Fruit fly (Drosophila melanogaster) whole organism, embryonic: Measurements from ENCODE around the gene alien.
A peak's percentile ranks its signal among the peaks of the same experiment; 100 is the strongest.

ENCODE experiments used
- Antp ChIP-seq: fragments of 200-800 bp; sonication (Bioruptor generic); optimal IDR thresholded peaks from 3 replicates; lab custom pipeline; 2016; ENCODE audit warnings: missing biosample characterization, missing genetic modification characterization
- Bgb ChIP-seq: fragments of 200-800 bp; sonication (Bioruptor generic); IDR thresholded peaks from 2 replicates; pipeline ENCODE4 v1.3.6; 2022; ENCODE audit warnings: missing biosample characterization, missing genetic modification characterization; ENCODE audit not compliant: partially characterized antibody
- CG1024 ChIP-seq: fragments of 200-800 bp; sonication (Bioruptor generic); IDR thresholded peaks from 2 replicates; pipeline ENCODE4 v1.3.6; 2022; ENCODE audit warnings: missing biosample characterization, missing genetic modification characterization
- CG12942 ChIP-seq: fragments of 200-800 bp; sonication (Bioruptor generic); optimal IDR thresholded peaks from 3 replicates; lab custom pipeline; 2016; ENCODE audit warnings: missing biosample characterization, missing genetic modification characterization
- CG13624 ChIP-seq: fragments of 200-800 bp; sonication (Bioruptor generic); optimal IDR thresholded peaks from 2 replicates; lab custom pipeline; 2016; ENCODE audit warnings: missing biosample characterization, missing genetic modification characterization
- CG1602 ChIP-seq: fragments of 200-800 bp; sonication (Bioruptor generic); optimal IDR thresholded peaks from 3 replicates; lab custom pipeline; 2016; ENCODE audit warnings: missing biosample characterization, missing genetic modification characterization
- CG16815 ChIP-seq: fragments of 200-800 bp; sonication (Bioruptor generic); optimal IDR thresholded peaks from 3 replicates; lab custom pipeline; 2017; ENCODE audit warnings: missing biosample characterization, mild to moderate bottlenecking, missing genetic modification characterization
- CG16863 ChIP-seq: fragments of 200-800 bp; sonication (Bioruptor generic); optimal IDR thresholded peaks from 3 replicates; lab custom pipeline; 2016; ENCODE audit warnings: missing biosample characterization, missing genetic modification characterization
- CG3726 ChIP-seq: fragments of 200-800 bp; sonication (Bioruptor generic); IDR thresholded peaks from 3 replicates; pipeline ENCODE4, ENCODE4 v1.3.6; 2022; ENCODE audit warnings: missing biosample characterization, missing genetic modification characterization
- CG6654 ChIP-seq: fragments of 200-800 bp; sonication (Bioruptor generic); optimal IDR thresholded peaks from 2 replicates; lab custom pipeline; 2017; ENCODE audit warnings: missing biosample characterization, mild to moderate bottlenecking, missing genetic modification characterization
- CG7556 ChIP-seq: fragments of 200-800 bp; sonication (Bioruptor generic); optimal IDR thresholded peaks from 2 replicates; lab custom pipeline; 2017; ENCODE audit warnings: missing biosample characterization, mild to moderate bottlenecking, missing genetic modification characterization
- CG7745 ChIP-seq: fragments of 200-800 bp; sonication (Bioruptor generic); optimal IDR thresholded peaks from 2 replicates; lab custom pipeline; 2018; ENCODE audit warnings: missing biosample characterization, mild to moderate bottlenecking, missing genetic modification characterization, moderate library complexity
- CG7839 ChIP-seq: fragments of 200-800 bp; sonication (Bioruptor generic); optimal IDR thresholded peaks from 3 replicates; lab custom pipeline; 2018; ENCODE audit warnings: missing biosample characterization, mild to moderate bottlenecking, missing genetic modification characterization, moderate library complexity
- CG7928 ChIP-seq: fragments of 200-800 bp; sonication (Bioruptor generic); optimal IDR thresholded peaks from 2 replicates; lab custom pipeline; 2017; ENCODE audit warnings: missing biosample characterization, mild to moderate bottlenecking, missing genetic modification characterization
- Fer2 ChIP-seq: fragments of 200-800 bp; sonication (Bioruptor generic); optimal IDR thresholded peaks from 2 replicates; lab custom pipeline; 2018; ENCODE audit warnings: missing biosample characterization, mild to moderate bottlenecking, missing genetic modification characterization, moderate library complexity
- GATAe ChIP-seq: fragments of 200-800 bp; sonication (Bioruptor generic); conservative IDR thresholded peaks from 2 replicates; pipeline ENCODE4 v1.3.6; 2022; ENCODE audit warnings: missing biosample characterization, missing genetic modification characterization
- H2.0 ChIP-seq: fragments of 200-800 bp; sonication (Bioruptor generic); IDR thresholded peaks from 2 replicates; pipeline ENCODE4 v1.3.6; 2022; ENCODE audit warnings: missing biosample characterization, missing genetic modification characterization
- HLH4C ChIP-seq: fragments of 200-800 bp; sonication (Bioruptor generic); IDR thresholded peaks from 3 replicates; pipeline ENCODE4 v1.3.6; 2022; ENCODE audit warnings: missing biosample characterization, missing genetic modification characterization; ENCODE audit not compliant: partially characterized antibody
- Lpt ChIP-seq: fragments of >200 bp; optimal IDR thresholded peaks from 2 replicates; lab custom pipeline; 2018; ENCODE audit warnings: missing biosample characterization, missing genetic modification characterization
- MTF-1 ChIP-seq: fragments of 200-800 bp; sonication (Bioruptor generic); optimal IDR thresholded peaks from 2 replicates; lab custom pipeline; 2018; ENCODE audit warnings: missing biosample characterization, mild to moderate bottlenecking, missing genetic modification characterization, borderline replicate concordance
- Med ChIP-seq: fragments of 200-800 bp; sonication (Bioruptor generic); peaks from one replicate; lab custom pipeline; 2016; ENCODE audit warnings: missing biosample characterization, missing genetic modification characterization, mild to moderate bottlenecking, inconsistent platforms, moderate library complexity
- NC2α ChIP-seq: fragments of 200-800 bp; sonication (Bioruptor generic); optimal IDR thresholded peaks from 2 replicates; lab custom pipeline; 2016; ENCODE audit warnings: missing biosample characterization, missing genetic modification characterization
- Neu2 ChIP-seq: fragments of 200-800 bp; sonication (Bioruptor generic); optimal IDR thresholded peaks from 3 replicates; lab custom pipeline; 2016; ENCODE audit warnings: missing biosample characterization, missing genetic modification characterization, borderline replicate concordance
- Nf-YB ChIP-seq: fragments of 200-800 bp; sonication (Bioruptor generic); optimal IDR thresholded peaks from 3 replicates; lab custom pipeline; 2019; ENCODE audit warnings: missing biosample characterization, mild to moderate bottlenecking, missing genetic modification characterization, moderate library complexity
- Oli ChIP-seq: fragments of 200-800 bp; sonication (Bioruptor generic); optimal IDR thresholded peaks from 2 replicates; lab custom pipeline; 2018; ENCODE audit warnings: missing biosample characterization, mild to moderate bottlenecking, missing genetic modification characterization, moderate library complexity
- Pdp1 ChIP-seq, 2 experiments: fragments of 200-800 bp; sonication (Bioruptor generic); optimal IDR thresholded peaks; 3 replicates each; lab custom pipeline; 2016; ENCODE audit warnings: missing biosample characterization in 2 of 2, missing genetic modification characterization in 2 of 2, mild to moderate bottlenecking in 1 of 2, moderate library complexity in 1 of 2
- Side ChIP-seq: fragments of 200-800 bp; sonication (Bioruptor generic); optimal IDR thresholded peaks from 2 replicates; lab custom pipeline; 2016; ENCODE audit warnings: missing biosample characterization, missing genetic modification characterization
- Sry-δ ChIP-seq: fragments of 200-800 bp; sonication (Bioruptor generic); optimal IDR thresholded peaks from 2 replicates; lab custom pipeline; 2016; ENCODE audit warnings: missing biosample characterization, missing genetic modification characterization
- croc ChIP-seq: fragments of 200-800 bp; sonication (Bioruptor generic); conservative IDR thresholded peaks from 3 replicates; pipeline ENCODE4 v1.3.6; 2022; ENCODE audit warnings: missing biosample characterization, missing genetic modification characterization
- dm ChIP-seq: fragments of 200-800 bp; sonication (Bioruptor generic); optimal IDR thresholded peaks from 3 replicates; lab custom pipeline; 2016; ENCODE audit warnings: missing biosample characterization, missing genetic modification characterization
- dpn ChIP-seq, 2 experiments: fragments of 200-800 bp; sonication (Bioruptor generic); optimal IDR thresholded peaks; 3 replicates each; lab custom pipeline; 2016; ENCODE audit warnings: missing biosample characterization in 2 of 2, missing genetic modification characterization in 2 of 2
- exex ChIP-seq: fragments of 200-800 bp; sonication (Bioruptor generic); optimal IDR thresholded peaks from 4 replicates; lab custom pipeline; 2018; ENCODE audit warnings: missing biosample characterization, mild to moderate bottlenecking, missing genetic modification characterization, moderate library complexity
- gce ChIP-seq: fragments of 200-800 bp; sonication (Bioruptor generic); IDR thresholded peaks from 3 replicates; pipeline ENCODE4 v1.3.6; 2022; ENCODE audit warnings: missing biosample characterization, missing genetic modification characterization
- gcm ChIP-seq: fragments of 200-800 bp; sonication (Bioruptor generic); optimal IDR thresholded peaks from 2 replicates; lab custom pipeline; 2019; ENCODE audit warnings: missing biosample characterization, mild to moderate bottlenecking, missing genetic modification characterization, moderate library complexity
- hth ChIP-seq: fragments of >200 bp; optimal IDR thresholded peaks from 2 replicates; lab custom pipeline; 2017; ENCODE audit warnings: inconsistent platforms
- inv ChIP-seq: fragments of 200-800 bp; sonication (Bioruptor generic); IDR thresholded peaks from 2 replicates; pipeline ENCODE4 v1.3.6; 2022; ENCODE audit warnings: missing biosample characterization, missing genetic modification characterization; ENCODE audit not compliant: partially characterized antibody
- jigr1 ChIP-seq: fragments of 200-800 bp; sonication (Bioruptor generic); IDR thresholded peaks from 3 replicates; pipeline ENCODE4 v1.3.6; 2022; ENCODE audit warnings: missing biosample characterization, missing genetic modification characterization
- jumu ChIP-seq: fragments of 200-800 bp; sonication (Bioruptor generic); optimal IDR thresholded peaks from 3 replicates; lab custom pipeline; 2016; ENCODE audit warnings: missing biosample characterization, missing genetic modification characterization
- lbe ChIP-seq: fragments of 200-800 bp; sonication (Bioruptor generic); optimal IDR thresholded peaks from 2 replicates; lab custom pipeline; 2016; ENCODE audit warnings: missing biosample characterization, mild to moderate bottlenecking, missing genetic modification characterization
- lov ChIP-seq, 2 experiments: fragments of 200-800 bp in 1 of 2; fragments of >200 bp in 1 of 2; sonication (Bioruptor generic) in 1 of 2; IDR thresholded peaks in 1 of 2; optimal IDR thresholded peaks in 1 of 2; 2 replicates in 1 of 2; 3 replicates in 1 of 2; pipeline versions ENCODE4 v1.3.6 to Lab custom; 2017 to 2022; ENCODE audit warnings: missing biosample characterization in 1 of 2, missing genetic modification characterization in 1 of 2
- luna ChIP-seq: fragments of 200-800 bp; sonication (Bioruptor generic); optimal IDR thresholded peaks from 2 replicates; lab custom pipeline; 2016; ENCODE audit warnings: missing biosample characterization, missing genetic modification characterization
- maf-S ChIP-seq: fragments of 200-800 bp; sonication (Bioruptor generic); optimal IDR thresholded peaks from 2 replicates; lab custom pipeline; 2016; ENCODE audit warnings: missing biosample characterization, missing genetic modification characterization
- oc ChIP-seq: fragments of 200-800 bp; sonication (Bioruptor generic); optimal IDR thresholded peaks from 2 replicates; lab custom pipeline; 2018; ENCODE audit warnings: missing biosample characterization, mild to moderate bottlenecking, missing genetic modification characterization, moderate library complexity
- pros ChIP-seq: fragments of 200-800 bp; sonication (Bioruptor generic); optimal IDR thresholded peaks from 3 replicates; lab custom pipeline; 2019; ENCODE audit warnings: missing biosample characterization, mild to moderate bottlenecking, missing genetic modification characterization, moderate library complexity
- psq ChIP-seq: fragments of 200-800 bp; sonication (Bioruptor generic); optimal IDR thresholded peaks from 2 replicates; lab custom pipeline; 2017; ENCODE audit warnings: missing biosample characterization, missing genetic modification characterization
- pum ChIP-seq: fragments of 200-800 bp; sonication (Bioruptor generic); optimal IDR thresholded peaks from 2 replicates; lab custom pipeline; 2016; ENCODE audit warnings: missing biosample characterization, missing genetic modification characterization
- sens-2 ChIP-seq: fragments of 200-800 bp; sonication (Bioruptor generic); IDR thresholded peaks from 2 replicates; pipeline ENCODE4 v1.3.6; 2022; ENCODE audit warnings: missing biosample characterization, missing genetic modification characterization
- sug ChIP-seq: fragments of 200-800 bp; optimal IDR thresholded peaks from 2 replicates; lab custom pipeline; 2019; ENCODE audit warnings: missing biosample characterization, mild to moderate bottlenecking, missing genetic modification characterization, moderate library complexity
- zf30C ChIP-seq: fragments of 200-800 bp; sonication (Bioruptor generic); optimal IDR thresholded peaks from 3 replicates; lab custom pipeline; 2018; ENCODE audit warnings: missing biosample characterization, mild to moderate bottlenecking, missing genetic modification characterization

Gene alien

DNA sequence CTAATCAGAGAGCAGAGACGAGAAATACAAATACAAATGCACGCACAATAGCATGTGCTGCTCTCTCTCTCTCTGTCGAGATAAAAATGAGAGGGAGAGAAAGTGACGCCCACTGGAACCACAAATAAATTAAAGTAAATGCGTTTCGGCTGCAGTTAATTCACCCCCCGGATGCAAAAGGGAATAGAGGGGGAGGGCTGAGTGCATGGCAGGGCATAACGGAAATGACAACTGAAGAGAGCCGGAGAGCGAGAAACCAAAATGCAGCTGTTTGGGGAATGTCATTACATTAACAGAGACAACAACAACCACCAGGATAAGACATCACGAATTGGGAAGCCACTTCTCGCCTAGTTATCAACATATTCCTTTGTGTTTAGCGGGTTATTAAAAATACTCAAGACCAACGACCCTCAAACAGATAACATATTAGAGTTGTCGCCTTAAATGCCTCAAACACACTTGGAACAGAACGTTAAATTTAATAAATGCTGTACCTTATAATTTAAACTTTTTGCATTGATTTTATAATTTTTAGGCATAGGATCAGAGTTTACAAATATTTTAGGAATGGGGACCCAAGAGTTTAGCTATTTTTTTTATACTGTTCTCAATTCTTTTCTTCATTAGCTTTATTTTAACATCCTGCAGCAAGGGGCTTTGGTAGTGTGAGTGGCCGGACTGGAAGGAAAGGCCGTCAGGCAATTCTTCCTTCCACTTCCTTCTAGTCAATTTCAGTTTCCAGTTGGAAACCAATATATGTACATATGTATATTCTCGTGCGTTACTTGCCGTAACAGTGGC is 47.1 kb downstream of the alien start (continued):
- TF ChIP-seq lov (optimal IDR thresholded peaks at IDR 0.05; lab: Kevin White, UChicago) (no peak), lov (GFP tag; IDR thresholded peaks at IDR 0.05; lab: Robert Waterston, UW) (no peak), MTF-1 (GFP tag; lab: Kevin White, UChicago) (no peak), pros (GFP tag; lab: Kevin White, UChicago) (peak; percentile 93), CG16815 (GFP tag; lab: Kevin White, UChicago) (no peak), GATAe (GFP tag; lab: Robert Waterston, UW) (no peak), Sry-δ (GFP tag; lab: Kevin White, UChicago) (no peak), Antp (GFP tag; lab: Kevin White, UChicago) (no peak), gce (GFP tag; lab: Robert Waterston, UW) (no peak), hth (lab: Kevin White, UChicago) (no peak), CG7839 (tag; lab: Kevin White, UChicago) (no peak), luna (GFP tag; lab: Kevin White, UChicago) (no peak), CG7556 (GFP tag; lab: Kevin White, UChicago) (no peak), CG6654 (GFP tag; lab: Kevin White, UChicago) (no peak), CG12942 (GFP tag; lab: Kevin White, UChicago) (no peak), H2.0 (no peak), dm (no peak), pum (GFP tag; lab: Kevin White, UChicago) (no peak), Pdp1 (GFP tag; optimal IDR thresholded peaks at IDR 0.05; lab: Kevin White, UChicago) (peak in 1 of 2 experiments; percentile 41), croc (no peak), CG13624 (GFP tag; lab: Kevin White, UChicago) (no peak), gcm (GFP tag; lab: Kevin White, UChicago) (peak; percentile 17), Oli (no peak), sug (tag; lab: Kevin White, UChicago) (no peak), CG16863 (GFP tag; lab: Kevin White, UChicago) (no peak), lbe (GFP tag; lab: Kevin White, UChicago) (peak; percentile 46), maf-S (GFP tag; lab: Kevin White, UChicago) (no peak), Med (no peak), zf30C (GFP tag; lab: Kevin White, UChicago) (no peak), psq (no peak), NC2α (GFP tag; lab: Kevin White, UChicago) (no peak), CG7745 (peak; percentile 63), inv (GFP tag; lab: Robert Waterston, UW) (no peak), Lpt (GFP tag; lab: Kevin White, UChicago) (no peak), HLH4C (no peak), Neu2 (GFP tag; lab: Kevin White, UChicago) (no peak), CG3726 (GFP tag; lab: Robert Waterston, UW) (no peak), CG1024 (GFP tag; lab: Robert Waterston, UW) (no peak), Fer2 (tag; lab: Kevin White, UChicago) (no peak), jumu (GFP tag; lab: Kevin White, UChicago) (no peak), CG1602 (GFP tag; lab: Kevin White, UChicago) (no peak), Nf-YB (no peak), oc (no peak), sens-2 (no peak), Bgb (GFP tag; lab: Robert Waterston, UW) (no peak), Side (GFP tag; lab: Kevin White, UChicago) (no peak), jigr1 (GFP tag; lab: Robert Waterston, UW) (no peak), dpn (GFP tag; optimal IDR thresholded peaks at IDR 0.05; lab: Kevin White, UChicago) (no peak), CG7928 (GFP tag; lab: Kevin White, UChicago) (no peak), exex (tag; lab: Kevin White, UChicago) (no peak)
